Worm (Caenorhabditis elegans): Measurements from ENCODE around the gene Y62H9A.9.

DNA sequence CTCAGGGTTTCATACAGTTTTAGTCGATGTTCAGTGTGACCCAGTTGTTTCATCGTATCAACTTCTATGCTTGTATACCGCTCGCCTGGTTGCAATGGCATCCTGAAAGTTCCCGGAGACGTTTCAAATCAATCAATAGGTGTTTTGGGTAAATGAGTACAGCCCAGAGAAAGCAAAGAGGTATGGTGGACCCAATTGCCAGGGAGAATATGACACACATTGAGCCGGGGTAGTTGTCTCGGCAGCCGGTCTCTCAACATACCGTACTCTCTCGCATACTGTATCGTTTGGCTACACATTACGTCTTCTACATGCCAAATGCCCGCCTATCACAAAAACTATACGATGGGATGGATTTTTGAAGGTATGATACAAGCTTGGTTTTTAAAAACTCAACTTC is at the start of gene Y62H9A.9:
- TF ChIP-seq him-1 (tag; optimal IDR thresholded peaks at IDR 0.05) (no peak), dao-5 (tag; optimal IDR thresholded peaks at IDR 0.05) (no peak), W03F9.2 (tag; optimal IDR thresholded peaks at IDR 0.05) (no peak)
